Fruit fly (Drosophila melanogaster) whole organism, embryonic: ENCODE measurements around the gene JIL-1.

ENCODE experiments used
- CG10543 ChIP-seq: fragments of 200-800 bp; sonication (Bioruptor generic); optimal IDR thresholded peaks from 3 replicates; lab custom pipeline; 2017; ENCODE audit warnings: missing biosample characterization, mild to moderate bottlenecking, missing genetic modification characterization, moderate library complexity
- CG1602 ChIP-seq: fragments of 200-800 bp; sonication (Bioruptor generic); optimal IDR thresholded peaks from 3 replicates; lab custom pipeline; 2016; ENCODE audit warnings: missing biosample characterization, missing genetic modification characterization
- CG16863 ChIP-seq: fragments of 200-800 bp; sonication (Bioruptor generic); optimal IDR thresholded peaks from 3 replicates; lab custom pipeline; 2016; ENCODE audit warnings: missing biosample characterization, missing genetic modification characterization
- CG31224 ChIP-seq: fragments of 200-800 bp; sonication (Bioruptor generic); IDR thresholded peaks from 2 replicates; pipeline ENCODE4 v1.3.6; 2022; ENCODE audit warnings: missing biosample characterization, missing genetic modification characterization
- CG31388 ChIP-seq: fragments of 200-800 bp; sonication (Bioruptor generic); optimal IDR thresholded peaks from 2 replicates; lab custom pipeline; 2016; ENCODE audit warnings: missing biosample characterization, missing genetic modification characterization
- CG32767 ChIP-seq: fragments of 200-800 bp; sonication (Bioruptor generic); IDR thresholded peaks from 2 replicates; pipeline ENCODE4 v1.3.6; 2022; ENCODE audit warnings: missing biosample characterization, missing genetic modification characterization
- CG34224 ChIP-seq: fragments of 200-800 bp; sonication (Bioruptor generic); IDR thresholded peaks from 3 replicates; pipeline ENCODE4 v1.3.6; 2022; ENCODE audit warnings: missing biosample characterization, missing genetic modification characterization; ENCODE audit not compliant: partially characterized antibody
- CG34376 ChIP-seq: fragments of 200-800 bp; sonication (Bioruptor generic); optimal IDR thresholded peaks from 2 replicates; lab custom pipeline; 2018; ENCODE audit warnings: missing biosample characterization, mild to moderate bottlenecking, missing genetic modification characterization
- CG4328 ChIP-seq: fragments of 200-800 bp; sonication (Bioruptor generic); optimal IDR thresholded peaks from 3 replicates; lab custom pipeline; 2017; ENCODE audit warnings: missing biosample characterization, missing genetic modification reagents, missing genetic modification characterization
- CG43689 ChIP-seq: fragments of 200-800 bp; sonication (Bioruptor generic); IDR thresholded peaks from 2 replicates; pipeline ENCODE4 v1.3.6; 2022; ENCODE audit warnings: missing biosample characterization, missing genetic modification characterization
- CG4617 ChIP-seq: fragments of 200-800 bp; sonication (Bioruptor generic); optimal IDR thresholded peaks from 3 replicates; lab custom pipeline; 2016; ENCODE audit warnings: missing biosample characterization, missing genetic modification characterization, borderline replicate concordance
- CG7556 ChIP-seq: fragments of 200-800 bp; sonication (Bioruptor generic); optimal IDR thresholded peaks from 2 replicates; lab custom pipeline; 2017; ENCODE audit warnings: missing biosample characterization, mild to moderate bottlenecking, missing genetic modification characterization
- CG8089 ChIP-seq: fragments of 200-800 bp; sonication (Bioruptor generic); optimal IDR thresholded peaks from 3 replicates; lab custom pipeline; 2016; ENCODE audit warnings: missing biosample characterization, missing genetic modification characterization
- CG9437 ChIP-seq: fragments of 200-800 bp; sonication (Bioruptor generic); optimal IDR thresholded peaks from 2 replicates; lab custom pipeline; 2018; ENCODE audit warnings: missing biosample characterization, mild to moderate bottlenecking, missing genetic modification characterization
- Deaf1 ChIP-seq: fragments of 200-800 bp; optimal IDR thresholded peaks from 3 replicates; lab custom pipeline; 2019; ENCODE audit warnings: missing biosample characterization, mild to moderate bottlenecking, missing genetic modification characterization, moderate library complexity
- Doc3 ChIP-seq: fragments of 200-800 bp; sonication (Bioruptor generic); IDR thresholded peaks from 3 replicates; pipeline ENCODE4 v1.3.6; 2022; ENCODE audit warnings: missing biosample characterization, missing genetic modification characterization; ENCODE audit not compliant: partially characterized antibody
- E2f2 ChIP-seq: fragments of 200-800 bp; sonication (Bioruptor generic); IDR thresholded peaks from 2 replicates; pipeline ENCODE4 v1.3.6; 2022; ENCODE audit warnings: missing biosample characterization, missing genetic modification characterization
- HmgZ ChIP-seq: fragments of 200-800 bp; sonication (Bioruptor generic); optimal IDR thresholded peaks from 2 replicates; lab custom pipeline; 2018; ENCODE audit warnings: missing biosample characterization, mild to moderate bottlenecking, missing genetic modification characterization
- Hr39 ChIP-seq: fragments of >200 bp; optimal IDR thresholded peaks from 2 replicates; lab custom pipeline; 2017
- Hr78 ChIP-seq, 2 experiments: fragments of 200-800 bp in 1 of 2; fragments of >200 bp in 1 of 2; sonication (Bioruptor generic) in 1 of 2; optimal IDR thresholded peaks; 2 replicates each; lab custom pipeline; 2017 to 2019; ENCODE audit warnings: missing biosample characterization in 2 of 2, missing genetic modification characterization in 2 of 2, mild to moderate bottlenecking in 1 of 2, moderate library complexity in 1 of 2
- MTF-1 ChIP-seq: fragments of 200-800 bp; sonication (Bioruptor generic); optimal IDR thresholded peaks from 2 replicates; lab custom pipeline; 2018; ENCODE audit warnings: missing biosample characterization, mild to moderate bottlenecking, missing genetic modification characterization, borderline replicate concordance
- Mes4 ChIP-seq: fragments of 200-800 bp; sonication (Bioruptor generic); optimal IDR thresholded peaks from 2 replicates; lab custom pipeline; 2016; ENCODE audit warnings: missing biosample characterization, missing genetic modification characterization
- NfI ChIP-seq: fragments of 200-800 bp; sonication (Bioruptor generic); optimal IDR thresholded peaks from 3 replicates; lab custom pipeline; 2018; ENCODE audit warnings: missing biosample characterization, mild to moderate bottlenecking, missing genetic modification characterization, moderate library complexity
- Optix ChIP-seq: fragments of 200-800 bp; sonication (Bioruptor generic); IDR thresholded peaks from 3 replicates; pipeline ENCODE4 v1.3.6; 2022; ENCODE audit warnings: missing biosample characterization, missing genetic modification characterization
- Rfx ChIP-seq: fragments of 200-800 bp; sonication (Bioruptor generic); IDR thresholded peaks from 2 replicates; pipeline ENCODE4 v1.3.6; 2022; ENCODE audit warnings: missing biosample characterization, missing genetic modification characterization
- Spps ChIP-seq: fragments of 200-800 bp; sonication (Bioruptor generic); optimal IDR thresholded peaks from 2 replicates; lab custom pipeline; 2018; ENCODE audit warnings: missing biosample characterization, mild to moderate bottlenecking, missing genetic modification characterization
- br ChIP-seq: fragments of >200 bp; optimal IDR thresholded peaks from 2 replicates; lab custom pipeline; 2017
- cas ChIP-seq: fragments of 200-800 bp; sonication (Bioruptor generic); IDR thresholded peaks from 2 replicates; pipeline ENCODE4 v1.3.6; 2022; ENCODE audit warnings: missing biosample characterization, missing genetic modification characterization
- fru ChIP-seq: fragments of >200 bp; optimal IDR thresholded peaks from 2 replicates; lab custom pipeline; 2017
- gem ChIP-seq: fragments of 200-800 bp; sonication (Bioruptor generic); optimal IDR thresholded peaks from 2 replicates; lab custom pipeline; 2019; ENCODE audit warnings: missing biosample characterization, mild to moderate bottlenecking, missing genetic modification characterization, moderate library complexity
- gsb ChIP-seq: fragments of 200-800 bp; sonication (Bioruptor generic); IDR thresholded peaks from 2 replicates; pipeline ENCODE4 v1.3.6; 2022; ENCODE audit warnings: missing biosample characterization, missing genetic modification characterization
- ham ChIP-seq: fragments of 200-800 bp; sonication (Bioruptor generic); IDR thresholded peaks from 2 replicates; pipeline ENCODE4 v1.3.6; 2022; ENCODE audit warnings: missing biosample characterization, missing genetic modification characterization
- hbn ChIP-seq: fragments of 200-800 bp; sonication (Bioruptor generic); IDR thresholded peaks from 2 replicates; pipeline ENCODE4 v1.3.6; 2022; ENCODE audit warnings: missing biosample characterization, missing genetic modification characterization; ENCODE audit not compliant: partially characterized antibody
- hth ChIP-seq: fragments of >200 bp; optimal IDR thresholded peaks from 2 replicates; lab custom pipeline; 2017; ENCODE audit warnings: inconsistent platforms
- insv ChIP-seq, 2 experiments: fragments of 200-800 bp; sonication (Bioruptor generic); optimal IDR thresholded peaks; 3 replicates each; lab custom pipeline; 2016 to 2018; ENCODE audit warnings: missing biosample characterization in 2 of 2, missing genetic modification characterization in 2 of 2
- luna ChIP-seq: fragments of 200-800 bp; sonication (Bioruptor generic); optimal IDR thresholded peaks from 2 replicates; lab custom pipeline; 2016; ENCODE audit warnings: missing biosample characterization, missing genetic modification characterization
- pita ChIP-seq: fragments of 200-800 bp; sonication (Bioruptor generic); optimal IDR thresholded peaks from 2 replicates; lab custom pipeline; 2017; ENCODE audit warnings: missing biosample characterization, mild to moderate bottlenecking, missing genetic modification characterization
- rib ChIP-seq: fragments of 200-800 bp; sonication (Bioruptor generic); IDR thresholded peaks from 2 replicates; pipeline ENCODE4 v1.3.6; 2022; ENCODE audit warnings: missing biosample characterization, missing genetic modification characterization
- row ChIP-seq: fragments of 200-800 bp; sonication (Bioruptor generic); IDR thresholded peaks from 3 replicates; pipeline ENCODE4 v1.3.6; 2022; ENCODE audit warnings: missing biosample characterization, missing genetic modification characterization
- sens ChIP-seq: fragments of 200-800 bp; sonication (Bioruptor generic); peaks from one replicate; lab custom pipeline; 2016; ENCODE audit warnings: missing biosample characterization, missing genetic modification characterization
- sima ChIP-seq: fragments of 200-800 bp; sonication (Bioruptor generic); optimal IDR thresholded peaks from 2 replicates; lab custom pipeline; 2016; ENCODE audit warnings: missing biosample characterization, missing genetic modification characterization
- stwl ChIP-seq: fragments of 200-800 bp; sonication (Bioruptor generic); optimal IDR thresholded peaks from 3 replicates; lab custom pipeline; 2018; ENCODE audit warnings: missing biosample characterization, mild to moderate bottlenecking, missing genetic modification characterization, moderate library complexity
- tap ChIP-seq: fragments of 200-800 bp; optimal IDR thresholded peaks from 3 replicates; lab custom pipeline; 2019; ENCODE audit warnings: missing biosample characterization, mild to moderate bottlenecking, missing genetic modification characterization, moderate library complexity
- tll ChIP-seq, 2 experiments: fragments of 200-800 bp in 1 of 2; fragments of >200 bp in 1 of 2; sonication (Bioruptor generic) in 1 of 2; optimal IDR thresholded peaks; 2 replicates each; lab custom pipeline; 2017 to 2019; ENCODE audit warnings: missing biosample characterization in 2 of 2, missing genetic modification characterization in 2 of 2, mild to moderate bottlenecking in 1 of 2, moderate library complexity in 1 of 2
- tna ChIP-seq: fragments of 200-800 bp; sonication (Bioruptor generic); IDR thresholded peaks from 2 replicates; pipeline ENCODE4 v1.3.6; 2022; ENCODE audit warnings: missing biosample characterization, missing genetic modification characterization; ENCODE audit not compliant: partially characterized antibody
- trh ChIP-seq: fragments of 200-800 bp; sonication (Bioruptor generic); optimal IDR thresholded peaks from 2 replicates; lab custom pipeline; 2016; ENCODE audit warnings: missing biosample characterization, missing genetic modification characterization
- ttk ChIP-seq: fragments of 200-800 bp; sonication (Bioruptor generic); IDR thresholded peaks from 2 replicates; pipeline ENCODE4 v2.1.2; 2022; ENCODE audit warnings: missing biosample characterization, missing genetic modification characterization
- unpg ChIP-seq: fragments of 200-800 bp; sonication (Bioruptor generic); optimal IDR thresholded peaks from 3 replicates; lab custom pipeline; 2018; ENCODE audit warnings: missing biosample characterization, mild to moderate bottlenecking, missing genetic modification characterization, moderate library complexity
- vfl ChIP-seq: fragments of 200-800 bp; sonication (Bioruptor generic); optimal IDR thresholded peaks from 2 replicates; lab custom pipeline; 2016; ENCODE audit warnings: missing biosample characterization, missing genetic modification characterization
- zfh1 ChIP-seq: fragments of 200-800 bp; sonication (Bioruptor generic); IDR thresholded peaks from 3 replicates; pipeline ENCODE4 v1.3.6; 2022; ENCODE audit warnings: missing biosample characterization, missing genetic modification characterization
- zfh2 ChIP-seq: fragments of 200-800 bp; sonication (Bioruptor generic); optimal IDR thresholded peaks from 2 replicates; lab custom pipeline; 2016; ENCODE audit warnings: missing biosample characterization, missing genetic modification characterization

Gene JIL-1

dm6 chr3L:11096195-11096908 is 3.4 kb upstream of the JIL-1 start, which contains the start of the genes CG46439, Iyd and CG33947 (continued):
- TF ChIP-seq hbn (GFP tag; lab: Robert Waterston, UW): peak; percentile 44; the same call in 1 of the 2 replicates
- TF ChIP-seq tll (GFP tag; optimal IDR thresholded peaks at IDR 0.05; lab: Kevin White, UChicago): no peak
- no peak for TF ChIP-seq CG31224
- TF ChIP-seq CG34224 (GFP tag; lab: Robert Waterston, UW): peak; percentile 56; the same call in 2 of the 3 replicates
- TF ChIP-seq CG9437: no peak
- peak; percentile 35; the same call in 1 of the 3 replicates for TF ChIP-seq row (GFP tag; lab: Robert Waterston, UW)
- TF ChIP-seq ttk: no peak
- TF ChIP-seq br: no peak
- peak; percentile 22 for TF ChIP-seq zfh2 (GFP tag; lab: Kevin White, UChicago)
- TF ChIP-seq gem (tag; lab: Kevin White, UChicago): peak; percentile 5
- TF ChIP-seq Hr39 (lab: Kevin White, UChicago): no peak
- no peak for TF ChIP-seq CG4328
- peak; percentile 46 for TF ChIP-seq Deaf1 (tag; lab: Kevin White, UChicago)
- TF ChIP-seq fru (lab: Kevin White, UChicago): no peak
- no peak for TF ChIP-seq CG8089 (GFP tag; lab: Kevin White, UChicago)
- TF ChIP-seq cas (GFP tag; lab: Robert Waterston, UW): no peak
- no peak for TF ChIP-seq hth (lab: Kevin White, UChicago)
- peak; percentile 70 for TF ChIP-seq stwl
- TF ChIP-seq zfh1 (GFP tag; lab: Robert Waterston, UW): 0 out of 3 replicates have a peak, but pooled peaks have one; percentile 32
- no peak for TF ChIP-seq trh (GFP tag; lab: Kevin White, UChicago)
- no peak for TF ChIP-seq pita
- no peak for TF ChIP-seq CG31388 (GFP tag; lab: Kevin White, UChicago)
- peak; percentile 41 for TF ChIP-seq CG34376
- TF ChIP-seq tap: no peak
- peak; percentile 25 for TF ChIP-seq CG10543 (GFP tag; lab: Kevin White, UChicago)
- TF ChIP-seq HmgZ (tag; lab: Kevin White, UChicago): peak; percentile 13
- no peak for TF ChIP-seq CG16863 (GFP tag; lab: Kevin White, UChicago)
- TF ChIP-seq ham: no peak
- TF ChIP-seq CG7556: peak; percentile 24
- peak; percentile 8 for TF ChIP-seq CG4617
- TF ChIP-seq rib (GFP tag; lab: Robert Waterston, UW): 0 out of 2 replicates have a peak, but pooled peaks have one; percentile 26
- peak; percentile 45 for TF ChIP-seq E2f2 (GFP tag; lab: Robert Waterston, UW)
- no peak for TF ChIP-seq CG43689 (GFP tag; lab: Robert Waterston, UW)
- no peak for TF ChIP-seq Spps
- TF ChIP-seq Mes4 (GFP tag; lab: Kevin White, UChicago): no peak
- no peak for TF ChIP-seq vfl (GFP tag; lab: Kevin White, UChicago)
- TF ChIP-seq gsb: no peak
- no peak for TF ChIP-seq Hr78 (GFP tag; optimal IDR thresholded peaks at IDR 0.05; lab: Kevin White, UChicago)
- TF ChIP-seq unpg: peak; percentile 17
- TF ChIP-seq CG32767 (GFP tag; lab: Robert Waterston, UW): no peak
- TF ChIP-seq luna (GFP tag; lab: Kevin White, UChicago): no peak
- TF ChIP-seq MTF-1: no peak
- TF ChIP-seq insv (GFP tag; optimal IDR thresholded peaks at IDR 0.05; lab: Kevin White, UChicago): no peak
- peak; percentile 26 for TF ChIP-seq NfI (GFP tag; lab: Kevin White, UChicago)
- peak; percentile 82 for TF ChIP-seq sens (GFP tag; lab: Kevin White, UChicago)
- TF ChIP-seq Doc3 (GFP tag; lab: Robert Waterston, UW): 0 out of 3 replicates have a peak, but pooled peaks have one; percentile 31
- no peak for TF ChIP-seq CG1602
- 0 out of 3 replicates have a peak, but pooled peaks have one; percentile 6 for TF ChIP-seq Optix (GFP tag; lab: Robert Waterston, UW)
- no peak for TF ChIP-seq sima (GFP tag; lab: Kevin White, UChicago)
- TF ChIP-seq tna (GFP tag; lab: Robert Waterston, UW): no peak
- 0 out of 2 replicates have a peak, but pooled peaks have one; percentile 28 for TF ChIP-seq Rfx (GFP tag; lab: Robert Waterston, UW)
